Worm (Caenorhabditis elegans) whole organism, L4/young adult: ENCODE results near the gene W10G11.3.

Source experiments
- dao-5 ChIP-seq: sonication (generic microtip); optimal IDR thresholded peaks from 2 replicates; lab custom pipeline; 2016; ENCODE audit warnings: missing genotype, missing genetic modification characterization, moderate library complexity, missing compliant biosample characterization
- him-1 ChIP-seq: sonication (generic microtip); optimal IDR thresholded peaks from 2 replicates; lab custom pipeline; 2016; ENCODE audit warnings: missing genotype, missing genetic modification reagents, missing genetic modification characterization, missing compliant biosample characterization

DNA sequence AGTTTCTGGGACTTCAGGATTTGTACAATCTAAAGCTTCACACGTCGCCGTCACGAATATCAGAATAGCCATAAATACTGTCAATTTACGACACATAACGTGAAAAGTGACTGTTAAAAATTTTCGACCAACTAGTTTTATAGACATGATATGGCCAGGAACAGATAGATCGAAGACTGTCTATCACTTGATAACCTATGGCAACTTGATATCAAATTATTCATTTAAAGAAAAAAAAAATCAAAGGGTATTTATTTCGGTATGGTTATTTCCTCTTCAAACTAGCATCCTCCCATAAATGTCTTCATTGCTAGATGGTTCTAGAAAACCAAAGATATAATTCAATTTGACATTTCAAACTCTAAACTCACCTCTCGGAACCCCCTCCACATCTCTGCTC, at the start of gene W10G11.3:
- TF ChIP-seq him-1 (tag; lab: Kevin White, UChicago) (no peak), dao-5 (tag; lab: Kevin White, UChicago) (no peak)
